Worm (Caenorhabditis elegans) whole organism, L3 larva: ENCODE data around the gene C37E2.2.

ENCODE experiments used
- egl-27 ChIP-seq: sonication (generic microtip); optimal IDR thresholded peaks from 4 replicates; lab custom pipeline; 2017; ENCODE audit warnings: missing biosample characterization, missing genetic modification reagents, missing genetic modification characterization
- lsy-12 ChIP-seq: sonication (generic microtip); optimal IDR thresholded peaks from 2 replicates; lab custom pipeline; 2016; ENCODE audit warnings: mild to moderate bottlenecking, missing genetic modification characterization, missing compliant biosample characterization
- nhr-28 ChIP-seq: fragments of 150-350 bp; optimal IDR thresholded peaks from 2 replicates; lab custom pipeline; 2014; ENCODE audit warnings: missing biosample characterization, missing genetic modification characterization
- pqm-1 ChIP-seq: fragments of 150-350 bp; optimal IDR thresholded peaks from 2 replicates; lab custom pipeline; 2017; ENCODE audit warnings: missing biosample characterization, missing genetic modification characterization, inconsistent platforms
- skn-1 ChIP-seq: fragments of 150-350 bp; optimal IDR thresholded peaks from 2 replicates; lab custom pipeline; 2014; ENCODE audit warnings: missing biosample characterization, missing genetic modification characterization
- ztf-11 ChIP-seq: fragments of 150-350 bp; optimal IDR thresholded peaks from 2 replicates; lab custom pipeline; 2014; ENCODE audit warnings: missing biosample characterization, missing genetic modification characterization

DNA sequence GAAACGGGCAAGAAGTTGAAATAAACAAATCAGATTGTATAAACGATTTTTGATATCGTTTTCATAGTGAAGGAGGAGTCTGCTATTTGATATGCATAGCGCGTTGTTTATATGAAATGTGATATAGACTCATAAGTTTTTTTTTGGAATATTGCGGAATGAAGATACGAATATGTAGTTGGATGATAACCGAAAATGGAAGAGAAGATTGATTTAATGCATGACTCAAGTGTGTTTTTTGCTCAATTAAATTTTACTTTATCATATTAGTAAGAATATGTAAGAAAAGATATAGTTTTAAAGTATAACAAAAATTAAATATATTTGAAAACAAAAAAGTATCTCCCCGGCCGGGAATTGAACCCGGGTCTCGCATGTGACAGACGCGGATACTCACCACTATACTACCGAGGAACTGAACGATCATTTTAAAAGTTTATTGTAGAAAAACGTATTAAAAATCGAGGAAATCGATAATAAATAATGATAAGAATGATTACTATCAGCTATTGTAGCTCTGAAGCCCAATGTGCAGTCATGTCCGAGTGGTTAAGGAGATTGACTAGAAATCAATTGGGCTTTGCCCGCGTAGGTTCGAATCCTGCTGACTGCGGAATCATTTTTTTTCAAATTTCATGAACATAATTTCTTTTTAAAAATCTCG is 14.0 kb upstream of the C37E2.2 start, which contains the start of gene lgc-25:
- TF ChIP-seq lsy-12 (tag; lab: Kevin White, UChicago) (no peak), nhr-28 (no peak), ztf-11 (tag; lab: Kevin White, UChicago) (no peak), pqm-1 (peak; percentile 88), egl-27 (tag; lab: Kevin White, UChicago) (no peak), skn-1 (tag; lab: Kevin White, UChicago) (no peak)
